Fruit fly (Drosophila melanogaster) whole organism, embryonic: ENCODE data around the gene CG15916.
A peak's percentile ranks its signal among the peaks of the same experiment; 100 is the strongest.

ENCODE experiments used
- ATbp ChIP-seq: fragments of 200-800 bp; sonication (Bioruptor generic); optimal IDR thresholded peaks from 2 replicates; lab custom pipeline; 2017; ENCODE audit warnings: missing biosample characterization, mild to moderate bottlenecking, missing genetic modification characterization, missing genetic modification reagents
- Asciz ChIP-seq: fragments of 200-800 bp; sonication (Bioruptor generic); optimal IDR thresholded peaks from 2 replicates; lab custom pipeline; 2017; ENCODE audit warnings: missing biosample characterization, mild to moderate bottlenecking, missing genetic modification characterization, missing genetic modification reagents
- CG10431 ChIP-seq: fragments of 200-800 bp; sonication (Bioruptor generic); optimal IDR thresholded peaks from 3 replicates; lab custom pipeline; 2018; ENCODE audit warnings: missing biosample characterization, mild to moderate bottlenecking, missing genetic modification characterization
- CG10959 ChIP-seq: fragments of 200-800 bp; sonication (Bioruptor generic); IDR thresholded peaks from 2 replicates; pipeline ENCODE4 v1.3.6; 2022; ENCODE audit warnings: missing biosample characterization, missing genetic modification characterization
- CG11247 ChIP-seq: fragments of 200-800 bp; sonication (Bioruptor generic); IDR thresholded peaks from 2 replicates; pipeline ENCODE4 v1.3.6; 2022; ENCODE audit warnings: missing biosample characterization, missing genetic modification characterization
- CG12391 ChIP-seq: fragments of 200-800 bp; sonication (Bioruptor generic); optimal IDR thresholded peaks from 3 replicates; lab custom pipeline; 2018; ENCODE audit warnings: missing biosample characterization, mild to moderate bottlenecking, missing genetic modification characterization, moderate library complexity
- CG13424 ChIP-seq: fragments of 200-800 bp; sonication (Bioruptor generic); optimal IDR thresholded peaks from 2 replicates; lab custom pipeline; 2019; ENCODE audit warnings: missing biosample characterization, mild to moderate bottlenecking, missing genetic modification characterization, moderate library complexity
- CG13894 ChIP-seq: fragments of 200-800 bp; sonication (Bioruptor generic); optimal IDR thresholded peaks from 3 replicates; lab custom pipeline; 2018; ENCODE audit warnings: missing biosample characterization, mild to moderate bottlenecking, missing genetic modification characterization, moderate library complexity
- CG14710 ChIP-seq: fragments of 200-800 bp; sonication (Bioruptor generic); optimal IDR thresholded peaks from 3 replicates; lab custom pipeline; 2019; ENCODE audit warnings: missing biosample characterization, mild to moderate bottlenecking, missing genetic modification characterization, moderate library complexity
- CG14860 ChIP-seq: fragments of 200-800 bp; sonication (Bioruptor generic); IDR thresholded peaks from 3 replicates; pipeline ENCODE4 v1.3.6; 2022; ENCODE audit warnings: missing biosample characterization, missing genetic modification characterization; ENCODE audit not compliant: partially characterized antibody
- CG31441 ChIP-seq: fragments of 200-800 bp; sonication (Bioruptor generic); IDR thresholded peaks from 2 replicates; pipeline ENCODE4 v1.3.6; 2022; ENCODE audit warnings: missing biosample characterization, missing genetic modification characterization
- CG32772 ChIP-seq: fragments of 200-800 bp; sonication (Bioruptor generic); IDR thresholded peaks from 2 replicates; pipeline ENCODE4 v1.3.6; 2022; ENCODE audit warnings: missing biosample characterization, missing genetic modification characterization
- CG3407 ChIP-seq: fragments of 200-800 bp; sonication (Bioruptor generic); optimal IDR thresholded peaks from 2 replicates; lab custom pipeline; 2018; ENCODE audit warnings: missing biosample characterization, mild to moderate bottlenecking, missing genetic modification characterization
- CG4617 ChIP-seq: fragments of 200-800 bp; sonication (Bioruptor generic); optimal IDR thresholded peaks from 3 replicates; lab custom pipeline; 2016; ENCODE audit warnings: missing biosample characterization, missing genetic modification characterization, borderline replicate concordance
- CG6654 ChIP-seq: fragments of 200-800 bp; sonication (Bioruptor generic); optimal IDR thresholded peaks from 2 replicates; lab custom pipeline; 2017; ENCODE audit warnings: missing biosample characterization, mild to moderate bottlenecking, missing genetic modification characterization
- CG9437 ChIP-seq: fragments of 200-800 bp; sonication (Bioruptor generic); optimal IDR thresholded peaks from 2 replicates; lab custom pipeline; 2018; ENCODE audit warnings: missing biosample characterization, mild to moderate bottlenecking, missing genetic modification characterization
- CG9727 ChIP-seq: fragments of 200-800 bp; sonication (Bioruptor generic); optimal IDR thresholded peaks from 3 replicates; lab custom pipeline; 2017; ENCODE audit warnings: missing biosample characterization, mild to moderate bottlenecking, missing genetic modification characterization
- CG9876 ChIP-seq: fragments of 200-800 bp; sonication (Bioruptor generic); optimal IDR thresholded peaks from 2 replicates; lab custom pipeline; 2016; ENCODE audit warnings: missing biosample characterization, missing genetic modification characterization
- Deaf1 ChIP-seq: fragments of 200-800 bp; optimal IDR thresholded peaks from 3 replicates; lab custom pipeline; 2019; ENCODE audit warnings: missing biosample characterization, mild to moderate bottlenecking, missing genetic modification characterization, moderate library complexity
- HLHmδ ChIP-seq: fragments of 200-800 bp; sonication (Bioruptor generic); optimal IDR thresholded peaks from 2 replicates; lab custom pipeline; 2018; ENCODE audit warnings: missing biosample characterization, mild to moderate bottlenecking, missing genetic modification characterization, moderate library complexity
- Hr78 ChIP-seq, 2 experiments: fragments of 200-800 bp in 1 of 2; fragments of >200 bp in 1 of 2; sonication (Bioruptor generic) in 1 of 2; optimal IDR thresholded peaks; 2 replicates each; lab custom pipeline; 2017 to 2019; ENCODE audit warnings: missing biosample characterization in 2 of 2, missing genetic modification characterization in 2 of 2, mild to moderate bottlenecking in 1 of 2, moderate library complexity in 1 of 2
- Hsf ChIP-seq: fragments of 200-800 bp; sonication (Bioruptor generic); optimal IDR thresholded peaks from 3 replicates; lab custom pipeline; 2016; ENCODE audit warnings: missing biosample characterization, missing genetic modification characterization
- Kr ChIP-seq: fragments of 200-800 bp; sonication (Bioruptor generic); optimal IDR thresholded peaks from 2 replicates; lab custom pipeline; 2017; ENCODE audit warnings: missing biosample characterization, mild to moderate bottlenecking, missing genetic modification characterization
- Mes4 ChIP-seq: fragments of 200-800 bp; sonication (Bioruptor generic); optimal IDR thresholded peaks from 2 replicates; lab custom pipeline; 2016; ENCODE audit warnings: missing biosample characterization, missing genetic modification characterization
- Nf-YC ChIP-seq: fragments of 200-800 bp; optimal IDR thresholded peaks from 3 replicates; lab custom pipeline; 2019; ENCODE audit warnings: missing biosample characterization, mild to moderate bottlenecking, missing genetic modification characterization, moderate library complexity
- Poxn ChIP-seq: fragments of 200-800 bp; sonication (Bioruptor generic); IDR thresholded peaks from 2 replicates; pipeline ENCODE4 v1.3.6; 2022; ENCODE audit warnings: missing biosample characterization, missing genetic modification characterization
- Side ChIP-seq: fragments of 200-800 bp; sonication (Bioruptor generic); optimal IDR thresholded peaks from 2 replicates; lab custom pipeline; 2016; ENCODE audit warnings: missing biosample characterization, missing genetic modification characterization
- bab2 ChIP-seq: fragments of 200-800 bp; sonication (Bioruptor generic); optimal IDR thresholded peaks from 2 replicates; lab custom pipeline; 2016; ENCODE audit warnings: missing biosample characterization, missing genetic modification characterization
- bowl ChIP-seq: fragments of 200-800 bp; sonication (Bioruptor generic); IDR thresholded peaks from 2 replicates; pipeline ENCODE4 v1.3.6; 2022; ENCODE audit warnings: missing biosample characterization, missing genetic modification characterization
- cg ChIP-seq: fragments of 200-800 bp; sonication (Bioruptor generic); optimal IDR thresholded peaks from 3 replicates; lab custom pipeline; 2019; ENCODE audit warnings: missing biosample characterization, mild to moderate bottlenecking, missing genetic modification characterization, moderate library complexity
- dati ChIP-seq: fragments of 200-800 bp; sonication (Bioruptor generic); IDR thresholded peaks from 2 replicates; pipeline ENCODE4 v1.3.6; 2022; ENCODE audit warnings: missing biosample characterization, missing genetic modification characterization
- dmrt99B ChIP-seq: fragments of 200-800 bp; sonication (Bioruptor generic); optimal IDR thresholded peaks from 2 replicates; lab custom pipeline; 2018; ENCODE audit warnings: missing biosample characterization, mild to moderate bottlenecking, missing genetic modification characterization, moderate library complexity
- ems ChIP-seq: fragments of 200-800 bp; sonication (Bioruptor generic); optimal IDR thresholded peaks from 3 replicates; lab custom pipeline; 2016; ENCODE audit warnings: missing biosample characterization, missing genetic modification characterization
- lilli ChIP-seq: fragments of 200-800 bp; sonication (Bioruptor generic); optimal IDR thresholded peaks from 3 replicates; lab custom pipeline; 2016; ENCODE audit warnings: missing biosample characterization, missing genetic modification characterization
- pan ChIP-seq, 4 experiments: fragments of >200 bp in 3 of 4; fragments of 200-800 bp in 1 of 4; sonication (Bioruptor generic) in 1 of 4; optimal IDR thresholded peaks in 3 of 4; IDR thresholded peaks in 1 of 4; 2 replicates each; pipeline versions ENCODE4 v1.3.6 to Lab custom; 2017 to 2022; ENCODE audit warnings: missing biosample characterization in 2 of 4, missing genetic modification characterization in 2 of 4, mixed read lengths in 1 of 4
- prd ChIP-seq, 3 experiments: fragments of >200 bp in 2 of 3; fragments of 200-800 bp in 1 of 3; sonication (Bioruptor generic) in 1 of 3; optimal IDR thresholded peaks in 2 of 3; IDR thresholded peaks in 1 of 3; 2 replicates in 2 of 3; 3 replicates in 1 of 3; pipeline versions ENCODE4 v1.3.6 to Lab custom; 2017 to 2022; ENCODE audit warnings: missing biosample characterization in 1 of 3, missing genetic modification characterization in 1 of 3
- pzg ChIP-seq: fragments of 200-800 bp; sonication (Bioruptor generic); optimal IDR thresholded peaks from 3 replicates; lab custom pipeline; 2018; ENCODE audit warnings: missing biosample characterization, mild to moderate bottlenecking, missing genetic modification characterization, moderate library complexity
- ranshi ChIP-seq: fragments of 200-800 bp; sonication (Bioruptor generic); IDR thresholded peaks from 2 replicates; pipeline ENCODE4 v1.3.6; 2022; ENCODE audit warnings: missing biosample characterization, missing genetic modification characterization
- row ChIP-seq: fragments of 200-800 bp; sonication (Bioruptor generic); IDR thresholded peaks from 3 replicates; pipeline ENCODE4 v1.3.6; 2022; ENCODE audit warnings: missing biosample characterization, missing genetic modification characterization
- seq ChIP-seq: fragments of 200-800 bp; sonication (Bioruptor generic); IDR thresholded peaks from 2 replicates; pipeline ENCODE4 v1.3.6; 2022; ENCODE audit warnings: missing biosample characterization, missing genetic modification characterization
- shn ChIP-seq: fragments of 200-800 bp; sonication (Bioruptor generic); optimal IDR thresholded peaks from 3 replicates; lab custom pipeline; 2016; ENCODE audit warnings: missing biosample characterization, missing genetic modification characterization
- sima ChIP-seq: fragments of 200-800 bp; sonication (Bioruptor generic); optimal IDR thresholded peaks from 2 replicates; lab custom pipeline; 2016; ENCODE audit warnings: missing biosample characterization, missing genetic modification characterization
- sisA ChIP-seq: fragments of 200-800 bp; sonication (Bioruptor generic); IDR thresholded peaks from 2 replicates; pipeline ENCODE4 v1.3.6; 2022; ENCODE audit warnings: missing biosample characterization, missing genetic modification characterization
- sob ChIP-seq: fragments of 200-800 bp; sonication (Bioruptor generic); IDR thresholded peaks from 2 replicates; pipeline ENCODE4 v1.3.6; 2022; ENCODE audit warnings: missing biosample characterization, missing genetic modification characterization
- stc ChIP-seq: fragments of 200-800 bp; sonication (Bioruptor generic); IDR thresholded peaks from 2 replicates; pipeline ENCODE4 v1.3.6; 2022; ENCODE audit warnings: missing biosample characterization, missing genetic modification characterization
- toy ChIP-seq: fragments of 200-800 bp; sonication (Bioruptor generic); IDR thresholded peaks from 2 replicates; pipeline ENCODE4 v1.3.6; 2022; ENCODE audit warnings: missing biosample characterization, missing genetic modification characterization
- vfl ChIP-seq: fragments of 200-800 bp; sonication (Bioruptor generic); optimal IDR thresholded peaks from 2 replicates; lab custom pipeline; 2016; ENCODE audit warnings: missing biosample characterization, missing genetic modification characterization
- zen2 ChIP-seq: fragments of 200-800 bp; sonication (Bioruptor generic); IDR thresholded peaks from 3 replicates; pipeline ENCODE4 v1.3.6; 2022; ENCODE audit warnings: missing biosample characterization, missing genetic modification characterization; ENCODE audit not compliant: partially characterized antibody
- zfh2 ChIP-seq: fragments of 200-800 bp; sonication (Bioruptor generic); optimal IDR thresholded peaks from 2 replicates; lab custom pipeline; 2016; ENCODE audit warnings: missing biosample characterization, missing genetic modification characterization

The CG15916 gene

DNA sequence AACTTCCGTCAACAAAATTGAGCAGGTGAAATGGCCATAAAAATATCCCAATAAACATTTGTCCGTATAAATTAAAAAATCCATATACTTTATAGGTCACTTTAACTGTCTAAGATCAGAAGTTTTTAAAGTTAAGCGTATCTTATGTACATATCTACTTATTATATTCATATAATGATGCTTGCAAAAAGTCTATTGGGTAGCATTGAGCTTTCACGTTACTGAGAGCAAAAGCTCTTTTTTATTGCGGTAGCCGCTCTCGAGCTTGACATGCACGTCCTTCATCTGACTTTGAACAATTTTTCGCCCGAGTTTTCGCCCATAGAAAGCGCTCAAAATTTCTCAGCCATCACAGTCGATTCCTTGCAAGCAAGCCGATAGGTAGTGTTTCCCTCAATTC lies 22.5 kb upstream of the CG15916 start, which contains the start of gene Gapdh2 (continued):
- TF ChIP-seq CG12391 (tag; lab: Kevin White, UChicago) (peak; percentile 99), CG14710 (tag; lab: Kevin White, UChicago) (peak; percentile 97), Hsf (GFP tag; lab: Kevin White, UChicago) (peak; percentile 98), zfh2 (GFP tag; lab: Kevin White, UChicago) (peak; percentile 95), CG11247 (GFP tag; lab: Robert Waterston, UW) (peak; percentile 98), row (GFP tag; lab: Robert Waterston, UW) (peak; percentile 99), CG13894 (tag; lab: Kevin White, UChicago) (peak; percentile 100), Deaf1 (tag; lab: Kevin White, UChicago) (peak; percentile 93), Side (GFP tag; lab: Kevin White, UChicago) (peak; percentile 96), CG13424 (tag; lab: Kevin White, UChicago) (peak; percentile 100), CG4617 (peak; percentile 95), Hr78 (GFP tag; optimal IDR thresholded peaks at IDR 0.05; lab: Kevin White, UChicago) (peak in 1 of 2 experiments; percentile 97), dati (GFP tag; lab: Robert Waterston, UW) (no peak; the same call in 1 of the 2 replicates), Poxn (GFP tag; lab: Robert Waterston, UW) (peak; percentile 96), lilli (GFP tag; lab: Kevin White, UChicago) (peak; percentile 99), CG9727 (GFP tag; lab: Kevin White, UChicago) (peak; percentile 99), pan (optimal IDR thresholded peaks at IDR 0.05; lab: Kevin White, UChicago) (no peak), pan (GFP tag; optimal IDR thresholded peaks at IDR 0.05 in 1 of 2, IDR thresholded peaks at IDR 0.05 in 1 of 2) (peak in 1 of 2 experiments; percentile 99), CG6654 (GFP tag; lab: Kevin White, UChicago) (peak; percentile 91), CG10431 (GFP tag; lab: Kevin White, UChicago) (peak; percentile 98), CG10959 (peak; percentile 91), CG31441 (GFP tag; lab: Robert Waterston, UW) (peak; percentile 100), stc (GFP tag; lab: Robert Waterston, UW) (peak; percentile 99), Nf-YC (tag; lab: Kevin White, UChicago) (peak; percentile 97), ATbp (GFP tag; lab: Kevin White, UChicago) (peak; percentile 100), pzg (GFP tag; lab: Kevin White, UChicago) (peak; percentile 48), bab2 (GFP tag; lab: Kevin White, UChicago) (peak; percentile 98), CG14860 (GFP tag; lab: Robert Waterston, UW) (no peak), toy (GFP tag; lab: Robert Waterston, UW) (peak; percentile 99), cg (GFP tag; lab: Kevin White, UChicago) (peak; percentile 18), vfl (GFP tag; lab: Kevin White, UChicago) (peak; percentile 98), bowl (GFP tag; lab: Robert Waterston, UW) (peak; percentile 99), dmrt99B (tag; lab: Kevin White, UChicago) (peak; percentile 100), CG32772 (GFP tag; lab: Robert Waterston, UW) (peak; percentile 98), CG9876 (GFP tag; lab: Kevin White, UChicago) (peak; percentile 78), sob (peak; percentile 99), Kr (GFP tag; lab: Kevin White, UChicago) (no peak), sima (GFP tag; lab: Kevin White, UChicago) (peak; percentile 93), shn (GFP tag; lab: Kevin White, UChicago) (peak; percentile 85), CG9437 (GFP tag; lab: Kevin White, UChicago) (peak; percentile 96), CG3407 (peak; percentile 97), prd (optimal IDR thresholded peaks at IDR 0.05; lab: Kevin White, UChicago) (no peak), prd (GFP tag; IDR thresholded peaks at IDR 0.05; lab: Robert Waterston, UW) (peak; percentile 98), seq (GFP tag; lab: Robert Waterston, UW) (peak; percentile 99), Mes4 (peak; percentile 94), Asciz (GFP tag; lab: Kevin White, UChicago) (peak; percentile 99), ems (GFP tag; lab: Kevin White, UChicago) (peak; percentile 98), ranshi (GFP tag; lab: Robert Waterston, UW) (peak; percentile 99), HLHmδ (GFP tag; lab: Kevin White, UChicago) (no peak), zen2 (GFP tag; lab: Robert Waterston, UW) (no peak), sisA (GFP tag; lab: Robert Waterston, UW) (peak; percentile 96)
